Fruit fly (Drosophila melanogaster) whole organism, embryonic: ENCODE results near the gene ssp.

Experiments used
- ATbp ChIP-seq: fragments of 200-800 bp; sonication (Bioruptor generic); optimal IDR thresholded peaks from 2 replicates; lab custom pipeline; 2017; ENCODE audit warnings: missing biosample characterization, mild to moderate bottlenecking, missing genetic modification characterization, missing genetic modification reagents
- B-H2 ChIP-seq: fragments of 200-800 bp; sonication (Bioruptor generic); optimal IDR thresholded peaks from 2 replicates; lab custom pipeline; 2018; ENCODE audit warnings: missing biosample characterization, mild to moderate bottlenecking, missing genetic modification characterization
- CG10209 ChIP-seq: fragments of 200-800 bp; sonication (Bioruptor generic); optimal IDR thresholded peaks from 3 replicates; lab custom pipeline; 2017; ENCODE audit warnings: missing biosample characterization, mild to moderate bottlenecking, missing genetic modification characterization, missing genetic modification reagents
- CG11398 ChIP-seq: fragments of 200-800 bp; sonication (Bioruptor generic); optimal IDR thresholded peaks from 2 replicates; lab custom pipeline; 2016; ENCODE audit warnings: missing biosample characterization, missing genetic modification characterization
- CG11696 ChIP-seq: fragments of 200-800 bp; sonication (Bioruptor generic); IDR thresholded peaks from 2 replicates; pipeline ENCODE4 v1.3.6; 2022; ENCODE audit warnings: missing biosample characterization, missing genetic modification characterization
- CG13287 ChIP-seq: fragments of 200-800 bp; sonication (Bioruptor generic); IDR thresholded peaks from 2 replicates; pipeline ENCODE4 v1.3.6; 2022; ENCODE audit warnings: missing biosample characterization, missing genetic modification characterization; ENCODE audit not compliant: partially characterized antibody
- CG13296 ChIP-seq: fragments of 200-800 bp; sonication (Bioruptor generic); optimal IDR thresholded peaks from 3 replicates; lab custom pipeline; 2018; ENCODE audit warnings: missing biosample characterization, mild to moderate bottlenecking, missing genetic modification characterization
- CG1529 ChIP-seq: fragments of 200-800 bp; sonication (Bioruptor generic); optimal IDR thresholded peaks from 3 replicates; lab custom pipeline; 2018; ENCODE audit warnings: missing biosample characterization, missing genetic modification characterization
- CG15696 ChIP-seq: fragments of 200-800 bp; sonication (Bioruptor generic); optimal IDR thresholded peaks from 2 replicates; lab custom pipeline; 2019; ENCODE audit warnings: missing biosample characterization, mild to moderate bottlenecking, missing genetic modification characterization, moderate library complexity
- CG1603 ChIP-seq: fragments of 200-800 bp; sonication (Bioruptor generic); optimal IDR thresholded peaks from 2 replicates; lab custom pipeline; 2019; ENCODE audit warnings: missing biosample characterization, mild to moderate bottlenecking, missing genetic modification characterization, moderate library complexity
- CG2120 ChIP-seq: fragments of 200-800 bp; sonication (Bioruptor generic); optimal IDR thresholded peaks from 3 replicates; lab custom pipeline; 2016; ENCODE audit warnings: missing biosample characterization, missing genetic modification characterization
- CG32532 ChIP-seq: fragments of 200-800 bp; sonication (Bioruptor generic); IDR thresholded peaks from 2 replicates; pipeline ENCODE4 v1.3.6; 2022; ENCODE audit warnings: missing biosample characterization, missing genetic modification characterization
- CG34376 ChIP-seq: fragments of 200-800 bp; sonication (Bioruptor generic); optimal IDR thresholded peaks from 2 replicates; lab custom pipeline; 2018; ENCODE audit warnings: missing biosample characterization, mild to moderate bottlenecking, missing genetic modification characterization
- CG6813 ChIP-seq: fragments of 200-800 bp; sonication (Bioruptor generic); optimal IDR thresholded peaks from 2 replicates; lab custom pipeline; 2017; ENCODE audit warnings: missing biosample characterization, missing genetic modification characterization, mild to moderate bottlenecking, moderate library complexity, missing genetic modification reagents
- CG7271 ChIP-seq: fragments of 200-800 bp; sonication (Bioruptor generic); optimal IDR thresholded peaks from 2 replicates; lab custom pipeline; 2018; ENCODE audit warnings: missing biosample characterization, mild to moderate bottlenecking, missing genetic modification characterization, moderate library complexity
- CG8944 ChIP-seq: fragments of 200-800 bp; sonication (Bioruptor generic); optimal IDR thresholded peaks from 3 replicates; lab custom pipeline; 2016; ENCODE audit warnings: missing biosample characterization, missing genetic modification characterization
- Fer1 ChIP-seq: fragments of 200-800 bp; sonication (Bioruptor generic); optimal IDR thresholded peaks from 2 replicates; lab custom pipeline; 2017; ENCODE audit warnings: missing biosample characterization, mild to moderate bottlenecking, missing genetic modification characterization
- Gsc ChIP-seq: fragments of 200-800 bp; sonication (Bioruptor generic); IDR thresholded peaks from 2 replicates; pipeline ENCODE4 v1.3.6; 2022; ENCODE audit warnings: missing biosample characterization, missing genetic modification characterization
- HmgD ChIP-seq: fragments of 200-800 bp; sonication (Bioruptor generic); optimal IDR thresholded peaks from 3 replicates; lab custom pipeline; 2016; ENCODE audit warnings: missing biosample characterization, missing genetic modification characterization
- Pdp1 ChIP-seq, 2 experiments: fragments of 200-800 bp; sonication (Bioruptor generic); optimal IDR thresholded peaks; 3 replicates each; lab custom pipeline; 2016; ENCODE audit warnings: missing biosample characterization in 2 of 2, missing genetic modification characterization in 2 of 2, mild to moderate bottlenecking in 1 of 2, moderate library complexity in 1 of 2
- YL-1 ChIP-seq: fragments of 200-800 bp; sonication (Bioruptor generic); optimal IDR thresholded peaks from 3 replicates; lab custom pipeline; 2017; ENCODE audit warnings: missing biosample characterization, mild to moderate bottlenecking, missing genetic modification characterization
- cg ChIP-seq: fragments of 200-800 bp; sonication (Bioruptor generic); optimal IDR thresholded peaks from 3 replicates; lab custom pipeline; 2019; ENCODE audit warnings: missing biosample characterization, mild to moderate bottlenecking, missing genetic modification characterization, moderate library complexity
- chm ChIP-seq: fragments of 200-800 bp; sonication (Bioruptor generic); IDR thresholded peaks from 2 replicates; pipeline ENCODE4 v1.3.6; 2022; ENCODE audit warnings: missing biosample characterization, missing genetic modification characterization
- ci ChIP-seq: fragments of 200-800 bp; sonication (Bioruptor generic); IDR thresholded peaks from 3 replicates; pipeline ENCODE4 v1.3.6; 2022; ENCODE audit warnings: missing biosample characterization, missing genetic modification characterization
- dan ChIP-seq: fragments of 200-800 bp; sonication (Bioruptor generic); IDR thresholded peaks from 2 replicates; pipeline ENCODE4 v1.3.6; 2022; ENCODE audit warnings: missing biosample characterization, missing genetic modification characterization
- dmrt99B ChIP-seq: fragments of 200-800 bp; sonication (Bioruptor generic); optimal IDR thresholded peaks from 2 replicates; lab custom pipeline; 2018; ENCODE audit warnings: missing biosample characterization, mild to moderate bottlenecking, missing genetic modification characterization, moderate library complexity
- dysf ChIP-seq: fragments of 200-800 bp; sonication (Bioruptor generic); IDR thresholded peaks from 3 replicates; pipeline ENCODE4 v1.3.6; 2022; ENCODE audit warnings: missing biosample characterization, missing genetic modification characterization
- fd102C ChIP-seq: fragments of 200-800 bp; sonication (Bioruptor generic); optimal IDR thresholded peaks from 2 replicates; lab custom pipeline; 2018; ENCODE audit warnings: missing biosample characterization, mild to moderate bottlenecking, missing genetic modification characterization, moderate library complexity
- ftz-f1 ChIP-seq: fragments of 200-800 bp; sonication (Bioruptor generic); optimal IDR thresholded peaks from 2 replicates; lab custom pipeline; 2016; ENCODE audit warnings: missing biosample characterization, missing genetic modification characterization
- gro ChIP-seq: fragments of 200-800 bp; sonication (Bioruptor generic); optimal IDR thresholded peaks from 2 replicates; lab custom pipeline; 2016; ENCODE audit warnings: missing biosample characterization, missing genetic modification characterization
- hth ChIP-seq: fragments of >200 bp; optimal IDR thresholded peaks from 2 replicates; lab custom pipeline; 2017; ENCODE audit warnings: inconsistent platforms
- prd ChIP-seq, 3 experiments: fragments of >200 bp in 2 of 3; fragments of 200-800 bp in 1 of 3; sonication (Bioruptor generic) in 1 of 3; optimal IDR thresholded peaks in 2 of 3; IDR thresholded peaks in 1 of 3; 2 replicates in 2 of 3; 3 replicates in 1 of 3; pipeline versions ENCODE4 v1.3.6 to Lab custom; 2017 to 2022; ENCODE audit warnings: missing biosample characterization in 1 of 3, missing genetic modification characterization in 1 of 3
- pum ChIP-seq: fragments of 200-800 bp; sonication (Bioruptor generic); optimal IDR thresholded peaks from 2 replicates; lab custom pipeline; 2016; ENCODE audit warnings: missing biosample characterization, missing genetic modification characterization
- sc ChIP-seq, 3 experiments: fragments of >200 bp in 2 of 3; fragments of 200-800 bp in 1 of 3; sonication (Bioruptor generic) in 1 of 3; optimal IDR thresholded peaks; 2 replicates in 2 of 3; 3 replicates in 1 of 3; lab custom pipeline; 2017; ENCODE audit warnings: mild to moderate bottlenecking in 1 of 3, missing biosample characterization in 1 of 3, missing genetic modification characterization in 1 of 3, missing genetic modification reagents in 1 of 3
- sna ChIP-seq: fragments of 200-800 bp; sonication (Bioruptor generic); IDR thresholded peaks from 2 replicates; pipeline ENCODE4 v1.3.6; 2022; ENCODE audit warnings: missing biosample characterization, missing genetic modification characterization; ENCODE audit not compliant: partially characterized antibody
- sr ChIP-seq: fragments of 200-800 bp; sonication (Bioruptor generic); IDR thresholded peaks from 3 replicates; pipeline ENCODE4 v1.3.6; 2022; ENCODE audit warnings: missing biosample characterization, missing genetic modification characterization
- ssp ChIP-seq: fragments of 200-800 bp; sonication (Bioruptor generic); IDR thresholded peaks from 2 replicates; pipeline ENCODE4 v1.3.6; 2022; ENCODE audit warnings: missing biosample characterization, missing genetic modification characterization
- tll ChIP-seq, 2 experiments: fragments of 200-800 bp in 1 of 2; fragments of >200 bp in 1 of 2; sonication (Bioruptor generic) in 1 of 2; optimal IDR thresholded peaks; 2 replicates each; lab custom pipeline; 2017 to 2019; ENCODE audit warnings: missing biosample characterization in 2 of 2, missing genetic modification characterization in 2 of 2, mild to moderate bottlenecking in 1 of 2, moderate library complexity in 1 of 2
- tup ChIP-seq: fragments of 200-800 bp; sonication (Bioruptor generic); optimal IDR thresholded peaks from 2 replicates; lab custom pipeline; 2016; ENCODE audit warnings: missing biosample characterization, mild to moderate bottlenecking, missing genetic modification characterization, moderate library complexity
- twi ChIP-seq: fragments of 200-800 bp; optimal IDR thresholded peaks from 2 replicates; lab custom pipeline; 2019; ENCODE audit warnings: missing biosample characterization, mild to moderate bottlenecking, missing genetic modification characterization, moderate library complexity

Gene ssp

dm6 chr3L:12083861-12084260 lies 34.2 kb upstream of the ssp start (continued):
- no peak for TF ChIP-seq twi (tag; lab: Kevin White, UChicago)
- no peak for TF ChIP-seq hth (lab: Kevin White, UChicago)
- TF ChIP-seq cg (GFP tag; lab: Kevin White, UChicago) = no peak
- no peak for TF ChIP-seq pum (GFP tag; lab: Kevin White, UChicago)
- TF ChIP-seq Fer1 = peak; percentile 50
- TF ChIP-seq tll (GFP tag; optimal IDR thresholded peaks at IDR 0.05; lab: Kevin White, UChicago) = no peak
- no peak for TF ChIP-seq dysf (GFP tag; lab: Robert Waterston, UW)
- TF ChIP-seq prd (optimal IDR thresholded peaks at IDR 0.05; lab: Kevin White, UChicago) = no peak
- TF ChIP-seq prd (GFP tag; IDR thresholded peaks at IDR 0.05; lab: Robert Waterston, UW) = 0 out of 3 replicates have a peak, but pooled peaks have one; percentile 21
- TF ChIP-seq CG2120 = no peak
- peak; percentile 87 for TF ChIP-seq CG15696
- no peak for TF ChIP-seq CG7271
- TF ChIP-seq tup = no peak
- TF ChIP-seq ci (GFP tag; lab: Robert Waterston, UW) = peak; percentile 76
- TF ChIP-seq CG11398 = no peak
- TF ChIP-seq sr (GFP tag; lab: Robert Waterston, UW) = no peak
- TF ChIP-seq CG13287 (GFP tag; lab: Robert Waterston, UW) = no peak
- TF ChIP-seq Pdp1 (GFP tag; optimal IDR thresholded peaks at IDR 0.05; lab: Kevin White, UChicago) = no peak
- peak; percentile 54 for TF ChIP-seq dmrt99B (tag; lab: Kevin White, UChicago)
- TF ChIP-seq CG8944 (GFP tag; lab: Kevin White, UChicago) = no peak
- TF ChIP-seq ftz-f1 (GFP tag; lab: Kevin White, UChicago) = no peak
- TF ChIP-seq CG34376 (GFP tag; lab: Kevin White, UChicago) = no peak
- peak; percentile 69 for TF ChIP-seq CG10209
- TF ChIP-seq YL-1 (GFP tag; lab: Kevin White, UChicago) = peak; percentile 64
- TF ChIP-seq dan (GFP tag; lab: Robert Waterston, UW) = no peak
- no peak for TF ChIP-seq sc (optimal IDR thresholded peaks at IDR 0.05; lab: Kevin White, UChicago)
- peak; percentile 70 for TF ChIP-seq sc (GFP tag; optimal IDR thresholded peaks at IDR 0.05; lab: Kevin White, UChicago)
- TF ChIP-seq fd102C (GFP tag; lab: Kevin White, UChicago) = peak; percentile 70
- no peak for TF ChIP-seq HmgD
- TF ChIP-seq CG32532 (GFP tag; lab: Robert Waterston, UW) = no peak
- peak; percentile 65 for TF ChIP-seq CG1529 (GFP tag; lab: Kevin White, UChicago)
- TF ChIP-seq CG6813 (GFP tag; lab: Kevin White, UChicago) = peak; percentile 84
- peak; percentile 56 for TF ChIP-seq CG1603 (tag; lab: Kevin White, UChicago)
- TF ChIP-seq gro (GFP tag; lab: Kevin White, UChicago) = no peak
- peak; percentile 65 for TF ChIP-seq CG13296
- no peak for TF ChIP-seq Gsc (GFP tag; lab: Robert Waterston, UW)
- peak; percentile 66; the same call in 1 of the 2 replicates for TF ChIP-seq chm (GFP tag; lab: Robert Waterston, UW)
- no peak for TF ChIP-seq CG11696 (GFP tag; lab: Robert Waterston, UW)
- TF ChIP-seq B-H2 = no peak
- TF ChIP-seq ssp = no peak
- peak; percentile 87 for TF ChIP-seq ATbp (GFP tag; lab: Kevin White, UChicago)
- TF ChIP-seq sna (GFP tag; lab: Robert Waterston, UW) = no peak
